Worm (Caenorhabditis elegans) whole organism, late embryonic: ENCODE data around the gene cyn-10.

Source experiments
- C38D4.7 ChIP-seq: fragments of 200-800 bp; sonication (Bioruptor generic); optimal IDR thresholded peaks from 2 replicates; lab custom pipeline; 2018; ENCODE audit warnings: mild to moderate bottlenecking, missing genetic modification characterization, moderate library complexity, missing compliant biosample characterization
- K02D7.2 ChIP-seq: sonication (generic microtip); optimal IDR thresholded peaks from 2 replicates; lab custom pipeline; 2017; ENCODE audit warnings: mild to moderate bottlenecking, missing genetic modification characterization, missing compliant biosample characterization
- T23F11.4 ChIP-seq: fragments of 200-800 bp; sonication (Bioruptor generic); optimal IDR thresholded peaks from 2 replicates; lab custom pipeline; 2018; ENCODE audit warnings: mild to moderate bottlenecking, missing genetic modification characterization, missing compliant biosample characterization
- ahr-1 ChIP-seq: sonication (generic microtip); optimal IDR thresholded peaks from 2 replicates; lab custom pipeline; 2016; ENCODE audit warnings: missing genetic modification characterization, missing compliant biosample characterization
- ceh-18 ChIP-seq: sonication (generic microtip); optimal IDR thresholded peaks from 2 replicates; lab custom pipeline; 2016; ENCODE audit warnings: missing genetic modification characterization, missing compliant biosample characterization
- ceh-19 ChIP-seq: fragments of 200-800 bp; sonication (Bioruptor generic); optimal IDR thresholded peaks from 2 replicates; lab custom pipeline; 2018; ENCODE audit warnings: mild to moderate bottlenecking, missing genetic modification characterization, missing compliant biosample characterization
- ceh-2 ChIP-seq: sonication (generic microtip); optimal IDR thresholded peaks from 2 replicates; lab custom pipeline; 2016; ENCODE audit warnings: missing genotype, missing genetic modification characterization, missing compliant biosample characterization
- ceh-24 ChIP-seq: sonication (generic microtip); optimal IDR thresholded peaks from 2 replicates; lab custom pipeline; 2016; ENCODE audit warnings: mild to moderate bottlenecking, missing genetic modification characterization, missing compliant biosample characterization
- ceh-31 ChIP-seq: sonication (generic microtip); optimal IDR thresholded peaks from 2 replicates; lab custom pipeline; 2016; ENCODE audit warnings: missing genetic modification characterization, missing compliant biosample characterization
- ceh-34 ChIP-seq: sonication (generic microtip); optimal IDR thresholded peaks from 2 replicates; lab custom pipeline; 2016; ENCODE audit warnings: mild to moderate bottlenecking, missing genetic modification characterization, missing compliant biosample characterization
- ceh-45 ChIP-seq: fragments of 200-800 bp; sonication (Bioruptor generic); IDR thresholded peaks from 2 replicates; pipeline ENCODE4 v1.3.6; 2022; ENCODE audit warnings: missing genetic modification reagents, missing genetic modification characterization, missing compliant biosample characterization
- ceh-48 ChIP-seq: sonication (generic microtip); optimal IDR thresholded peaks from 2 replicates; lab custom pipeline; 2016; ENCODE audit warnings: missing genetic modification characterization, inconsistent platforms, missing compliant biosample characterization
- ceh-6 ChIP-seq: fragments of 200-800 bp; sonication (Bioruptor generic); optimal IDR thresholded peaks from 2 replicates; lab custom pipeline; 2018; ENCODE audit warnings: mild to moderate bottlenecking, missing genetic modification characterization, missing compliant biosample characterization
- ceh-9 ChIP-seq: sonication (generic microtip); optimal IDR thresholded peaks from 2 replicates; lab custom pipeline; 2016; ENCODE audit warnings: mild to moderate bottlenecking, missing genetic modification characterization, inconsistent platforms, missing compliant biosample characterization
- che-1 ChIP-seq: sonication (generic microtip); optimal IDR thresholded peaks from 2 replicates; lab custom pipeline; 2016; ENCODE audit warnings: mild to moderate bottlenecking, missing genetic modification characterization, missing compliant biosample characterization
- dve-1 ChIP-seq: sonication (generic microtip); optimal IDR thresholded peaks from 2 replicates; lab custom pipeline; 2017; ENCODE audit warnings: antibody characterized with exemption, mild to moderate bottlenecking, missing genetic modification characterization, missing compliant biosample characterization
- ets-4 ChIP-seq: sonication (generic microtip); optimal IDR thresholded peaks from 2 replicates; lab custom pipeline; 2016; ENCODE audit warnings: missing genetic modification characterization, missing compliant biosample characterization
- eyg-1 ChIP-seq: sonication (generic microtip); optimal IDR thresholded peaks from 2 replicates; lab custom pipeline; 2016; ENCODE audit warnings: missing genotype, missing genetic modification characterization, missing compliant biosample characterization
- fax-1 ChIP-seq: sonication (generic microtip); optimal IDR thresholded peaks from 2 replicates; lab custom pipeline; 2016; ENCODE audit warnings: missing genotype, missing genetic modification characterization, missing compliant biosample characterization
- fkh-10 ChIP-seq: fragments of 150-350 bp; optimal IDR thresholded peaks from 2 replicates; lab custom pipeline; 2014; ENCODE audit warnings: missing biosample characterization, missing genetic modification reagents, missing genetic modification characterization
- fkh-6 ChIP-seq: sonication (generic microtip); optimal IDR thresholded peaks from 2 replicates; lab custom pipeline; 2016; ENCODE audit warnings: missing genetic modification characterization, missing compliant biosample characterization
- gmeb-2 ChIP-seq: sonication (generic microtip); optimal IDR thresholded peaks from 2 replicates; lab custom pipeline; 2016; ENCODE audit warnings: missing genetic modification characterization, inconsistent platforms, missing compliant biosample characterization
- hlh-13 ChIP-seq: fragments of 200-800 bp; sonication (Bioruptor generic); optimal IDR thresholded peaks from 2 replicates; lab custom pipeline; 2018; ENCODE audit warnings: mild to moderate bottlenecking, missing genetic modification characterization, missing compliant biosample characterization
- hlh-15 ChIP-seq: sonication (generic microtip); optimal IDR thresholded peaks from 2 replicates; lab custom pipeline; 2016; ENCODE audit warnings: missing genetic modification characterization, missing compliant biosample characterization
- hlh-30 ChIP-seq: sonication (generic microtip); optimal IDR thresholded peaks from 2 replicates; lab custom pipeline; 2017; ENCODE audit warnings: antibody characterized with exemption, missing genetic modification characterization, missing compliant biosample characterization; ENCODE audit not compliant: insufficient read depth
- lim-6 ChIP-seq: sonication (generic microtip); optimal IDR thresholded peaks from 2 replicates; lab custom pipeline; 2016; ENCODE audit warnings: missing genetic modification characterization, missing compliant biosample characterization
- lin-11 ChIP-seq: fragments of 200-800 bp; sonication (Bioruptor generic); optimal IDR thresholded peaks from 2 replicates; lab custom pipeline; 2018; ENCODE audit warnings: mild to moderate bottlenecking, missing genetic modification characterization, missing compliant biosample characterization
- madf-2 ChIP-seq: sonication (generic microtip); optimal IDR thresholded peaks from 2 replicates; lab custom pipeline; 2017; ENCODE audit warnings: missing genetic modification characterization, missing compliant biosample characterization
- nfya-1 ChIP-seq: sonication (generic microtip); optimal IDR thresholded peaks from 2 replicates; lab custom pipeline; 2017; ENCODE audit warnings: missing genetic modification characterization, mild to moderate bottlenecking, missing compliant biosample characterization, antibody characterized with exemption, moderate library complexity
- nhr-11 ChIP-seq: fragments of 150-350 bp; optimal IDR thresholded peaks from 2 replicates; lab custom pipeline; 2014; ENCODE audit warnings: missing biosample characterization, missing genetic modification characterization
- npax-4 ChIP-seq: sonication (generic microtip); optimal IDR thresholded peaks from 2 replicates; lab custom pipeline; 2016; ENCODE audit warnings: missing genetic modification characterization, missing compliant biosample characterization
- odd-2 ChIP-seq: sonication (generic microtip); optimal IDR thresholded peaks from 2 replicates; lab custom pipeline; 2017; ENCODE audit warnings: antibody characterized with exemption, mild to moderate bottlenecking, missing genetic modification characterization, missing compliant biosample characterization
- pat-9 ChIP-seq: fragments of 200-800 bp; sonication (Bioruptor generic); optimal IDR thresholded peaks from 2 replicates; lab custom pipeline; 2018; ENCODE audit warnings: mild to moderate bottlenecking, missing genetic modification characterization, moderate library complexity, missing compliant biosample characterization
- pha-2 ChIP-seq: sonication (generic microtip); optimal IDR thresholded peaks from 2 replicates; lab custom pipeline; 2017; ENCODE audit warnings: mild to moderate bottlenecking, missing genetic modification characterization, missing compliant biosample characterization
- pqm-1 ChIP-seq: sonication (generic microtip); optimal IDR thresholded peaks from 2 replicates; lab custom pipeline; 2016; ENCODE audit warnings: missing genetic modification characterization, missing compliant biosample characterization
- pros-1 ChIP-seq: fragments of 150-350 bp; optimal IDR thresholded peaks from 2 replicates; lab custom pipeline; 2014; ENCODE audit warnings: missing biosample characterization, missing genetic modification reagents, missing genetic modification characterization
- ref-2 ChIP-seq: sonication (generic microtip); optimal IDR thresholded peaks from 2 replicates; lab custom pipeline; 2016; ENCODE audit warnings: missing genetic modification characterization, missing compliant biosample characterization
- sdc-2 ChIP-seq: sonication (generic microtip); optimal IDR thresholded peaks from 2 replicates; lab custom pipeline; 2016; ENCODE audit warnings: missing genotype, missing genetic modification characterization, missing compliant biosample characterization
- sox-2 ChIP-seq: fragments of 200-800 bp; sonication (Bioruptor generic); IDR thresholded peaks from 2 replicates; pipeline ENCODE4 v1.3.6; 2022; ENCODE audit warnings: missing genetic modification reagents, missing genetic modification characterization, missing compliant biosample characterization
- syd-9 ChIP-seq: sonication (generic microtip); optimal IDR thresholded peaks from 2 replicates; lab custom pipeline; 2016; ENCODE audit warnings: mild to moderate bottlenecking, missing genetic modification characterization, moderate library complexity, missing compliant biosample characterization
- tbx-7 ChIP-seq: sonication (generic microtip); optimal IDR thresholded peaks from 2 replicates; lab custom pipeline; 2016; ENCODE audit warnings: missing genotype, missing genetic modification characterization, missing compliant biosample characterization
- ttx-3 ChIP-seq: sonication (generic microtip); optimal IDR thresholded peaks from 2 replicates; lab custom pipeline; 2016; ENCODE audit warnings: missing genetic modification reagents, missing genetic modification characterization, missing compliant biosample characterization
- unc-42 ChIP-seq: sonication (generic microtip); optimal IDR thresholded peaks from 2 replicates; lab custom pipeline; 2016; ENCODE audit warnings: missing genotype, missing genetic modification characterization, missing compliant biosample characterization
- unc-55 ChIP-seq: sonication (generic microtip); optimal IDR thresholded peaks from 2 replicates; lab custom pipeline; 2017; ENCODE audit warnings: missing biosample characterization, missing genetic modification reagents, missing genetic modification characterization
- unc-86 ChIP-seq: sonication (generic microtip); optimal IDR thresholded peaks from 2 replicates; lab custom pipeline; 2016; ENCODE audit warnings: missing genetic modification characterization, missing compliant biosample characterization
- zip-5 ChIP-seq: sonication (generic microtip); optimal IDR thresholded peaks from 2 replicates; lab custom pipeline; 2016; ENCODE audit warnings: missing genetic modification characterization, missing compliant biosample characterization
- ztf-16 ChIP-seq: sonication (generic microtip); optimal IDR thresholded peaks from 2 replicates; lab custom pipeline; 2017; ENCODE audit warnings: missing genetic modification characterization, missing compliant biosample characterization

Gene cyn-10

DNA sequence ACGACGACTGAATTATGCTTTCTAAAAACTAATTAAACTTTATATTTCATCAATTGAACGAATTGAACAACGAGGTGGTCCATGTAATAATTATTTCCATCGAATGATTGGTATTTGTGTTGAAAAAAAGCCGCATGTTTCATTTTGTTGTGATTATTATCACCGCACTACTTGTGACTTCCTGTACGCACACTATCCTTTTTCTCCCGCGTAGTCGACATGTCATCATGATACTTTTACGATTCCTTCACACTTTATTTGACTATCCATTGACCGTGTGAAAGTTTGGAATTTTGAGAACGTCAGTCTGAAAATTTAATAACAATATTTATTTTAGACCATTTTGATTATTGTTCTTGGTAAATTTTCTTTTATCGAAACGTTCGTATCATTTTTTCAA, 14.4 kb upstream of the cyn-10 start, which contains the start of gene F22D3.4:
TSS of gene F22D3.4 (minus strand) at position 1 of the 400 bp plus-strand sequence.
- TF ChIP-seq sox-2 (GFP tag; lab: Robert Waterston, UW): no peak
- no peak for TF ChIP-seq gmeb-2 (tag; lab: Kevin White, UChicago)
- no peak for TF ChIP-seq odd-2
- no peak for TF ChIP-seq pqm-1 (tag; lab: Kevin White, UChicago)
- no peak for TF ChIP-seq pros-1 (tag; lab: Kevin White, UChicago)
- TF ChIP-seq ceh-24: no peak
- TF ChIP-seq nfya-1 (tag; lab: Kevin White, UChicago): no peak
- no peak for TF ChIP-seq fkh-10 (GFP tag; lab: Kevin White, UChicago)
- no peak for TF ChIP-seq sdc-2 (tag; lab: Kevin White, UChicago)
- TF ChIP-seq fax-1: no peak
- TF ChIP-seq lin-11 (tag; lab: Kevin White, UChicago): no peak
- no peak for TF ChIP-seq ceh-6 (GFP tag; lab: Kevin White, UChicago)
- TF ChIP-seq C38D4.7 (GFP tag; lab: Kevin White, UChicago): no peak
- TF ChIP-seq tbx-7 (tag; lab: Kevin White, UChicago): no peak
- TF ChIP-seq nhr-11 (tag; lab: Kevin White, UChicago): no peak
- no peak for TF ChIP-seq eyg-1 (tag; lab: Kevin White, UChicago)

DNA sequence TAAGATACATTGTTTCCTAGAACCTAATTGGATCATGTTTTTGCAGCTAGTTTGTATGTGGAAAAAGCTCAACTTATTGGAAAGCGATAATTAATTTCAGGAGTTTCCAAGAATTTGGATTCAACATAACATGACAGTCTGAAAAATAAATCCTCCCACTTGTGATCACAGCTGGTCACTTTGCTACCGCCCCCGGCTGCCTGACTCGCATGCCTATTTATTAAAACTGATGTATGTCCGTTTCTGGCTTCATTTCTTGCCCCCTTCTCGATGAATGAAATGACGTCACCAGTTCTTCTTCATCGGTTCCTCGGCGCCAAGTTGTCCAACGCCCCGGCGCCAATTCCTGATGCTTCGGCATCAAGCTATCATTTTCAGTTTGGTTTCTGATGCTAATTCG, 13.9 kb upstream of the cyn-10 start:
- no peak for TF ChIP-seq unc-86
- TF ChIP-seq npax-4 (tag; lab: Kevin White, UChicago): no peak
- TF ChIP-seq K02D7.2: no peak
- TF ChIP-seq gmeb-2 (tag; lab: Kevin White, UChicago): no peak
- no peak for TF ChIP-seq hlh-15 (tag; lab: Kevin White, UChicago)
- TF ChIP-seq pat-9: no peak
- no peak for TF ChIP-seq ceh-19 (GFP tag; lab: Kevin White, UChicago)
- no peak for TF ChIP-seq pros-1 (tag; lab: Kevin White, UChicago)
- no peak for TF ChIP-seq C38D4.7 (GFP tag; lab: Kevin White, UChicago)
- no peak for TF ChIP-seq dve-1 (tag; lab: Kevin White, UChicago)
- no peak for TF ChIP-seq ceh-24
- TF ChIP-seq tbx-7 (tag; lab: Kevin White, UChicago): no peak
- TF ChIP-seq zip-5 (tag; lab: Kevin White, UChicago): no peak
- TF ChIP-seq che-1 (tag; lab: Kevin White, UChicago): no peak
- TF ChIP-seq nfya-1 (tag; lab: Kevin White, UChicago): no peak
- TF ChIP-seq eyg-1 (tag; lab: Kevin White, UChicago): no peak
- no peak for TF ChIP-seq fkh-6 (tag; lab: Kevin White, UChicago)
- TF ChIP-seq ahr-1 (tag; lab: Kevin White, UChicago): no peak

DNA sequence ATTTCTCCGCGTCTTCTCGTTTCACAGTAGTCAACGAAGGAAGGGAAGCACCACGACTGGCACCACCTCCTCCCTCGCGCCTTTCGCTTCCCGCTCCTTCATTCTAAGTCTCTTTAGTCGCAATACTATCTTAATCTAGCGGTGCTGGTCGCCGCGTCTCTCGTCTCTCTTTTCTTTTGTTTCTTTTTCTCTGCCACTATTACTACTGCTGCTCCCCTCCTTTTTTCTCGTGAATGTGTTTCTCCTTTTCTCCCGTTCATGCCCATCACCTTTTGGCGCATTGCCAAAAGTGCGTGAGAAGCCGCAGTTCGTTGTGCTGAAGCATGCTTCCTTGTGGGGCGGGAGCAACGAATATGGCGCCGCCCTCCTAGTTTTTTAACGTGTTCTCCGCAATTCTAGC, 13.3 kb upstream of the cyn-10 start:
- no peak for TF ChIP-seq ceh-9 (tag; lab: Kevin White, UChicago)
- TF ChIP-seq ceh-6 (GFP tag; lab: Kevin White, UChicago): no peak
- TF ChIP-seq ceh-45: no peak
- TF ChIP-seq odd-2: no peak
- TF ChIP-seq ttx-3 (tag; lab: Kevin White, UChicago): no peak
- no peak for TF ChIP-seq pat-9
- peak; percentile 19 for TF ChIP-seq ceh-19 (GFP tag; lab: Kevin White, UChicago)
- peak; percentile 30 for TF ChIP-seq ceh-34
- peak; percentile 16 for TF ChIP-seq unc-42 (tag; lab: Kevin White, UChicago)
- TF ChIP-seq ztf-16: no peak
- TF ChIP-seq ceh-18: peak; percentile 55
- no peak for TF ChIP-seq lim-6 (tag; lab: Kevin White, UChicago)
- TF ChIP-seq fkh-6 (tag; lab: Kevin White, UChicago): no peak
- TF ChIP-seq ahr-1 (tag; lab: Kevin White, UChicago): no peak
- TF ChIP-seq pha-2: no peak
- peak; percentile 53 for TF ChIP-seq ceh-31 (tag; lab: Kevin White, UChicago)
- TF ChIP-seq pros-1 (tag; lab: Kevin White, UChicago): peak; percentile 1
- no peak for TF ChIP-seq ets-4 (tag; lab: Kevin White, UChicago)
- TF ChIP-seq ceh-48 (tag; lab: Kevin White, UChicago): no peak
- no peak for TF ChIP-seq zip-5 (tag; lab: Kevin White, UChicago)
- no peak for TF ChIP-seq sdc-2 (tag; lab: Kevin White, UChicago)
- TF ChIP-seq syd-9 (tag; lab: Kevin White, UChicago): peak; percentile 38
- TF ChIP-seq hlh-30 (tag; lab: Kevin White, UChicago): no peak
- no peak for TF ChIP-seq nhr-11 (tag; lab: Kevin White, UChicago)
- TF ChIP-seq npax-4 (tag; lab: Kevin White, UChicago): no peak
- TF ChIP-seq sox-2 (GFP tag; lab: Robert Waterston, UW): no peak
- no peak for TF ChIP-seq ceh-2 (tag; lab: Kevin White, UChicago)
- TF ChIP-seq madf-2: no peak
- TF ChIP-seq hlh-13 (GFP tag; lab: Kevin White, UChicago): no peak
- TF ChIP-seq T23F11.4: no peak
- TF ChIP-seq unc-55 (GFP tag; lab: Kevin White, UChicago): peak; percentile 40
- no peak for TF ChIP-seq ref-2
- no peak for TF ChIP-seq ceh-24
